Worm (Caenorhabditis elegans): Measurements from ENCODE around the gene dli-1.

Gene dli-1

ce11 chrIV:13070142-13070541 is 28.4 kb downstream of the dli-1 start, which contains the start of gene scl-7:
scl-7 (plus strand) TSS chrIV:13070442.
- no peak for TF ChIP-seq cebp-2 (GFP tag; IDR thresholded peaks at IDR 0.05)
- TF ChIP-seq nfya-2 (GFP tag; IDR thresholded peaks at IDR 0.05): no peak

DNA sequence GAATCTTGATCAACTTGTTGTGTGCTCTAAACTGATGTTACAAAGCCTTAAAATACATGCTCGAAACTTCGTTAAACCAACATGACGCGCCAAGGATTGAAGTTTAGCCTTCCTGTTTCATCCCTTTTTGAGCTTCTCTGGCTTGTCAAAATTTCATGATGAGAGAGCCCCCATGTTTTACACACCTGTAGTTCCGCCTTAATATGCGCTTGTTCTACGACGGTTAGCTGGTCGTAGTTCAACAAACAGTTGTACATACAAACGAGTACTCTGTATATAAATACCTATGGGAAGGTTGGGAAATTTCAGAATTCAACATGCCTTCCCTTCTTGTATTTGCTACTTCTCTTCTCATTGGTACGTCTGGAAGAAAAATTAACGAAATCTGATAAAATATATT is 30.1 kb downstream of the dli-1 start, which contains the start of gene scl-6:
scl-6 (plus strand) TSS at position 301 of the 400 bp plus-strand sequence.
- TF ChIP-seq B0336.3 (GFP tag; IDR thresholded peaks at IDR 0.05) (no peak), B0035.1 (tag; optimal IDR thresholded peaks at IDR 0.05) (no peak), hsf-1 (GFP tag; IDR thresholded peaks at IDR 0.05) (no peak), F57C9.4 (tag; optimal IDR thresholded peaks at IDR 0.05) (no peak), lag-1 (GFP tag; IDR thresholded peaks at IDR 0.05) (no peak), unc-130 (GFP tag; optimal IDR thresholded peaks at IDR 0.05) (no peak), ceh-91 (GFP tag; IDR thresholded peaks at IDR 0.05) (no peak), F57A8.1 (GFP tag; optimal IDR thresholded peaks at IDR 0.05) (no peak), C17E4.6 (GFP tag; IDR thresholded peaks at IDR 0.05) (no peak), F49E8.2 (tag; optimal IDR thresholded peaks at IDR 0.05; ENCODE audit: insufficient read depth) (no peak), tlf-1 (GFP tag; optimal IDR thresholded peaks at IDR 0.05) (no peak), lsl-1 (GFP tag; optimal IDR thresholded peaks at IDR 0.05) (no peak), zim-3 (tag; optimal IDR thresholded peaks at IDR 0.05) (no peak), attf-5 (GFP tag; optimal IDR thresholded peaks at IDR 0.05) (no peak), repo-1 (tag; optimal IDR thresholded peaks at IDR 0.05) (no peak), Y53G8AR.9 (GFP tag; conservative IDR thresholded peaks at IDR 0.05) (no peak)

DNA sequence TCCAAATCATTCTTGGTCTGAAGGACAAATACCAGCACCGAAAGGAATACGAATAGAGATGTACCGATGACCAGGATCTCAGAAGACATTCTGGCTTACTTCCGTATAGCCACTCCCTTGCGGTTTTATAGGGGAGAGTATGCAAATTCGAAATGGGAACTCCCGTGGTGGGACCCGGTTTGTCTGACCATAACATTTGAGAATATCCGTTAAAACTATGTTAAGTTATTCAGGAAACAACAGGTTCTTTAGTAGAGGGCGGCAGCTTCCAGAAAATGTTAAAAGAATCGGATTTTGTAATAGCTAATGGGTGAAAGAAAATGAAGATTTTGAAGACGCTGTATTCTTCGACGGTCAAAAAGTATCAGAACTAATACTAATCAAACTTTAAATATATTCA is 31.4 kb downstream of the dli-1 start, which contains the start of gene col-131:
col-131 (minus strand) TSS at position 101 of the 400 bp plus-strand sequence.
- no peak for TF ChIP-seq ZK185.1 (tag; optimal IDR thresholded peaks at IDR 0.05; ENCODE audit: poor library complexity, severe bottlenecking)
- no peak for TF ChIP-seq sdz-38 (tag; optimal IDR thresholded peaks at IDR 0.05)
- TF ChIP-seq ceh-100 (GFP tag; IDR thresholded peaks at IDR 0.05): no peak
- no peak for TF ChIP-seq aptf-2 (GFP tag; conservative IDR thresholded peaks at IDR 0.05)
- TF ChIP-seq nhr-90 (tag; optimal IDR thresholded peaks at IDR 0.05): no peak
- TF ChIP-seq Y56A3A.18 (GFP tag; IDR thresholded peaks at IDR 0.05): no peak
- TF ChIP-seq dpl-1 (GFP tag; optimal IDR thresholded peaks at IDR 0.05): no peak
- TF ChIP-seq bed-1 (GFP tag; IDR thresholded peaks at IDR 0.05): no peak
- no peak for TF ChIP-seq tlf-1 (GFP tag; optimal IDR thresholded peaks at IDR 0.05)
- TF ChIP-seq ceh-91 (GFP tag; IDR thresholded peaks at IDR 0.05): no peak
- TF ChIP-seq lsl-1 (GFP tag; optimal IDR thresholded peaks at IDR 0.05): no peak
- no peak for TF ChIP-seq ztf-25 (GFP tag; IDR thresholded peaks at IDR 0.05)

DNA sequence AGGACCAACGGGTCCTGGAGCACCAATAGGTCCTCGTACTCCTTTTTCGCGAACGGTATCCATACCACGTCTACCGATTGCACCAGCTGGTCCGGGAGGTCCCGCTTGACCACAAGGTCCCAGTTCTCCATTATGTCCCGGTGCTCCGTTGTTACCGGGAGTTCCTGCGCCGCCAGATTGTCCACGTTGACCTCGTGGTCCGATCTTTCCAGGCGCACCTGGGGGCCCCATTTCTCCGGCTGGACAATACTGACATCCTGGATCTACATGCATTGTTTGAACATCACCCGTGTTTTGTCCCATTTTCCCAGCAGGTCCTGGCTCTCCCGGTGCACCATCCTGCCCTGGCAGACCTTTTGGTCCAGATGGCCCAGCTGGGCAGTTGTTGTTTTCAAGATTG is 32.5 kb downstream of the dli-1 start:
- no peak for TF ChIP-seq lsl-1 (GFP tag; optimal IDR thresholded peaks at IDR 0.05)
- no peak for TF ChIP-seq nfya-2 (GFP tag; IDR thresholded peaks at IDR 0.05)
- TF ChIP-seq cebp-2 (GFP tag; IDR thresholded peaks at IDR 0.05): peak; percentile 81; the same call in 1 of the 2 replicates
- TF ChIP-seq K11D2.4 (GFP tag; IDR thresholded peaks at IDR 0.05): no peak
- TF ChIP-seq zfh-2 (GFP tag; conservative IDR thresholded peaks at IDR 0.05): peak; percentile 63

DNA sequence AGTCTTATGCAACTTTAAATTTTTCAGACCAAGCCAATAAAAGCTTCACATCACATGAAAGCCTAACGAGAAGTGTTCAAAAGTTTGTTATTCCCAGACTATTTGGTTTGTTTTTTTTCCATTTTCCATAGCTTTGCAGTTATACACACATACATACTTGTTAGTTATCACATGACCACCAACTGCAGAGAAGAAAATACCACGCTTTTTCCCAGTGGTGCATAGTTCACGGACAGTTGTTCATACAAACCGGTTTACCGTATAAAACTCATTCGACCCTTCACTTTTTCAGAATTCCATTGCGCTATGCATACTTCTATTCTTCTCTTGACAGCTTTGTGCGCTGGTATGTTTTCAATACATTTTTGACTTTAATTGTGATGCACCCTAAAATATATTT is 34.9 kb downstream of the dli-1 start, which contains the start of gene scl-5:
scl-5 (plus strand) TSS at position 301 of the 400 bp plus-strand sequence.
- no peak for TF ChIP-seq B0261.1 (tag; optimal IDR thresholded peaks at IDR 0.05)
- no peak for TF ChIP-seq ztf-3 (GFP tag; optimal IDR thresholded peaks at IDR 0.05)
- TF ChIP-seq madf-8 (GFP tag; conservative IDR thresholded peaks at IDR 0.05): no peak
- no peak for TF ChIP-seq hlh-12 (tag; optimal IDR thresholded peaks at IDR 0.05)
- TF ChIP-seq rec-8 (tag; optimal IDR thresholded peaks at IDR 0.05): no peak

Measured in whole organism, young adult.